Fruit fly (Drosophila melanogaster) whole organism, prepupa: ENCODE results near the gene Pbgs.
A peak's percentile ranks its signal among the peaks of the same experiment; 100 is the strongest.

ENCODE experiments used
- CG10669 ChIP-seq: fragments of 200-800 bp; sonication (Bioruptor generic); optimal IDR thresholded peaks from 3 replicates; lab custom pipeline; 2018; ENCODE audit warnings: missing biosample characterization, mild to moderate bottlenecking, missing genetic modification characterization, moderate library complexity
- CG11294 ChIP-seq: fragments of 200-800 bp; sonication (Bioruptor generic); IDR thresholded peaks from 2 replicates; pipeline ENCODE4 v1.3.6; 2022; ENCODE audit warnings: missing biosample characterization, missing genetic modification characterization
- CG11762 ChIP-seq: fragments of 200-800 bp; sonication (Bioruptor generic); optimal IDR thresholded peaks from 3 replicates; lab custom pipeline; 2016; ENCODE audit warnings: missing biosample characterization, missing genetic modification characterization; ENCODE audit not compliant: insufficient read depth
- CG11902 ChIP-seq: fragments of 200-800 bp; sonication (Bioruptor generic); optimal IDR thresholded peaks from 3 replicates; lab custom pipeline; 2016; ENCODE audit warnings: missing biosample characterization, missing genetic modification characterization
- CG1621 ChIP-seq: fragments of 200-800 bp; sonication (Bioruptor generic); optimal IDR thresholded peaks from 3 replicates; lab custom pipeline; 2018; ENCODE audit warnings: missing biosample characterization, mild to moderate bottlenecking, missing genetic modification characterization
- CG16779 ChIP-seq: fragments of 200-800 bp; sonication (Bioruptor generic); optimal IDR thresholded peaks from 3 replicates; lab custom pipeline; 2017; ENCODE audit warnings: missing biosample characterization, mild to moderate bottlenecking, missing genetic modification characterization
- CG3032 ChIP-seq: fragments of 200-800 bp; optimal IDR thresholded peaks from 2 replicates; lab custom pipeline; 2019; ENCODE audit warnings: missing biosample characterization, mild to moderate bottlenecking, missing genetic modification characterization, moderate library complexity
- CG31627 ChIP-seq: fragments of 200-800 bp; sonication (Bioruptor generic); optimal IDR thresholded peaks from 3 replicates; lab custom pipeline; 2016; ENCODE audit warnings: missing biosample characterization, missing genetic modification characterization
- CG32006 ChIP-seq: fragments of 200-800 bp; sonication (Bioruptor generic); optimal IDR thresholded peaks from 3 replicates; lab custom pipeline; 2017; ENCODE audit warnings: missing biosample characterization, mild to moderate bottlenecking, missing genetic modification characterization
- CG34406 ChIP-seq: fragments of 200-800 bp; sonication (Bioruptor generic); optimal IDR thresholded peaks from 3 replicates; lab custom pipeline; 2016; ENCODE audit warnings: missing biosample characterization, missing genetic modification characterization
- CG3919 ChIP-seq: fragments of 200-800 bp; sonication (Bioruptor generic); optimal IDR thresholded peaks from 3 replicates; lab custom pipeline; 2016; ENCODE audit warnings: missing biosample characterization, missing genetic modification characterization
- CG6163 ChIP-seq: fragments of 200-800 bp; sonication (Bioruptor generic); IDR thresholded peaks from 3 replicates; pipeline ENCODE4 v1.3.6; 2022; ENCODE audit warnings: missing biosample characterization, missing genetic modification characterization
- CG6276 ChIP-seq: fragments of 200-800 bp; sonication (Bioruptor generic); optimal IDR thresholded peaks from 2 replicates; lab custom pipeline; 2017; ENCODE audit warnings: missing biosample characterization, mild to moderate bottlenecking, missing genetic modification characterization
- CG6792 ChIP-seq: fragments of 200-800 bp; sonication (Bioruptor generic); optimal IDR thresholded peaks from 3 replicates; lab custom pipeline; 2016; ENCODE audit warnings: missing biosample characterization, missing genetic modification characterization
- CG6854 ChIP-seq: fragments of 200-800 bp; sonication (Bioruptor generic); optimal IDR thresholded peaks from 2 replicates; lab custom pipeline; 2017; ENCODE audit warnings: missing biosample characterization, mild to moderate bottlenecking, missing genetic modification characterization
- CG7368 ChIP-seq: fragments of 200-800 bp; sonication (Bioruptor generic); optimal IDR thresholded peaks from 3 replicates; lab custom pipeline; 2016; ENCODE audit warnings: missing biosample characterization, missing genetic modification characterization
- CG8119 ChIP-seq: fragments of 200-800 bp; sonication (Bioruptor generic); IDR thresholded peaks from 3 replicates; pipeline ENCODE4 v1.3.6; 2022; ENCODE audit warnings: missing biosample characterization, missing genetic modification characterization
- CG8319 ChIP-seq: fragments of 200-800 bp; sonication (Bioruptor generic); optimal IDR thresholded peaks from 3 replicates; lab custom pipeline; 2016; ENCODE audit warnings: missing biosample characterization, missing genetic modification characterization
- CG8632 ChIP-seq: fragments of 200-800 bp; sonication (Bioruptor generic); optimal IDR thresholded peaks from 3 replicates; lab custom pipeline; 2016; ENCODE audit warnings: missing biosample characterization, missing genetic modification characterization
- Eip75B ChIP-seq: fragments of 200-800 bp; sonication (Bioruptor generic); optimal IDR thresholded peaks from 3 replicates; lab custom pipeline; 2016; ENCODE audit warnings: missing biosample characterization, missing genetic modification characterization
- Eip78C ChIP-seq: fragments of 200-800 bp; sonication (Bioruptor generic); peaks from one replicate; lab custom pipeline; 2016; ENCODE audit warnings: missing biosample characterization, missing genetic modification characterization
- Eip93F ChIP-seq: fragments of 200-800 bp; sonication (Bioruptor generic); optimal IDR thresholded peaks from 2 replicates; lab custom pipeline; 2016; ENCODE audit warnings: missing biosample characterization, mild to moderate bottlenecking, missing genetic modification characterization
- Ets21C ChIP-seq: fragments of 200-800 bp; sonication (Bioruptor generic); optimal IDR thresholded peaks from 3 replicates; lab custom pipeline; 2016; ENCODE audit warnings: missing biosample characterization, missing genetic modification characterization
- Gug ChIP-seq: fragments of 200-800 bp; sonication (Bioruptor generic); IDR thresholded peaks from 2 replicates; pipeline ENCODE4 v1.3.6; 2022; ENCODE audit warnings: missing biosample characterization, missing genetic modification characterization
- Hr38 ChIP-seq: sonication (Bioruptor generic); optimal IDR thresholded peaks from 2 replicates; lab custom pipeline; 2016; ENCODE audit warnings: missing biosample characterization, missing genetic modification characterization
- Hr39 ChIP-seq: fragments of 200-800 bp; sonication (Bioruptor generic); optimal IDR thresholded peaks from 2 replicates; lab custom pipeline; 2016; ENCODE audit warnings: missing biosample characterization, missing genetic modification characterization
- Hr4 ChIP-seq: fragments of 200-800 bp; sonication (Bioruptor generic); optimal IDR thresholded peaks from 3 replicates; lab custom pipeline; 2016; ENCODE audit warnings: missing biosample characterization, missing genetic modification characterization
- Lpt ChIP-seq: fragments of 200-800 bp; sonication (Bioruptor generic); optimal IDR thresholded peaks from 3 replicates; lab custom pipeline; 2016; ENCODE audit warnings: missing biosample characterization, missing genetic modification characterization
- Met ChIP-seq: fragments of 200-800 bp; sonication (Bioruptor generic); optimal IDR thresholded peaks from 3 replicates; lab custom pipeline; 2016; ENCODE audit warnings: missing biosample characterization, missing genetic modification characterization
- OdsH ChIP-seq: fragments of 200-800 bp; sonication (Bioruptor generic); optimal IDR thresholded peaks from 3 replicates; lab custom pipeline; 2016; ENCODE audit warnings: missing biosample characterization, missing genetic modification characterization
- Smox ChIP-seq: fragments of 200-800 bp; sonication (Bioruptor generic); optimal IDR thresholded peaks from 3 replicates; lab custom pipeline; 2016; ENCODE audit warnings: missing biosample characterization, missing genetic modification characterization
- Sox14 ChIP-seq: fragments of 200-800 bp; sonication (Bioruptor generic); optimal IDR thresholded peaks from 3 replicates; lab custom pipeline; 2016; ENCODE audit warnings: missing biosample characterization, missing genetic modification characterization
- acj6 ChIP-seq: fragments of 200-800 bp; sonication (Bioruptor generic); optimal IDR thresholded peaks from 3 replicates; lab custom pipeline; 2016; ENCODE audit warnings: missing biosample characterization, missing genetic modification characterization
- cyc ChIP-seq: fragments of 200-800 bp; sonication (Bioruptor generic); optimal IDR thresholded peaks from 3 replicates; lab custom pipeline; 2016; ENCODE audit warnings: missing biosample characterization, missing genetic modification characterization
- dac ChIP-seq: fragments of 200-800 bp; sonication (Bioruptor generic); optimal IDR thresholded peaks from 2 replicates; lab custom pipeline; 2017; ENCODE audit warnings: missing biosample characterization, mild to moderate bottlenecking, missing genetic modification characterization
- dsx ChIP-seq: fragments of 200-800 bp; optimal IDR thresholded peaks from 3 replicates; lab custom pipeline; 2019; ENCODE audit warnings: missing biosample characterization, mild to moderate bottlenecking, missing genetic modification characterization, moderate library complexity; ENCODE audit not compliant: poor library complexity, severe bottlenecking
- eg ChIP-seq: fragments of 200-800 bp; sonication (Bioruptor generic); IDR thresholded peaks from 3 replicates; pipeline ENCODE4 v1.3.6; 2022; ENCODE audit warnings: missing biosample characterization, missing genetic modification characterization
- esn ChIP-seq: fragments of 200-800 bp; sonication (Bioruptor generic); optimal IDR thresholded peaks from 2 replicates; lab custom pipeline; 2016; ENCODE audit warnings: missing biosample characterization, mild to moderate bottlenecking, missing genetic modification characterization, moderate library complexity
- fd59A ChIP-seq: fragments of 200-800 bp; sonication (Bioruptor generic); optimal IDR thresholded peaks from 2 replicates; lab custom pipeline; 2017; ENCODE audit warnings: missing biosample characterization, mild to moderate bottlenecking, missing genetic modification characterization, missing genetic modification reagents
- fd85E ChIP-seq: fragments of 200-800 bp; sonication (Bioruptor generic); optimal IDR thresholded peaks from 3 replicates; lab custom pipeline; 2016; ENCODE audit warnings: missing biosample characterization, missing genetic modification characterization
- pdm3 ChIP-seq: fragments of 200-800 bp; sonication (Bioruptor generic); optimal IDR thresholded peaks from 3 replicates; lab custom pipeline; 2016; ENCODE audit warnings: missing biosample characterization, missing genetic modification characterization
- salr ChIP-seq, 2 experiments: fragments of 200-800 bp; sonication (Bioruptor generic); optimal IDR thresholded peaks; 3 replicates each; lab custom pipeline; 2016 to 2018; ENCODE audit warnings: missing biosample characterization in 2 of 2, missing genetic modification characterization in 2 of 2, mild to moderate bottlenecking in 1 of 2
- svp ChIP-seq: fragments of 200-800 bp; sonication (Bioruptor generic); peaks from one replicate; lab custom pipeline; 2016; ENCODE audit warnings: missing biosample characterization, missing genetic modification characterization
- topi ChIP-seq: fragments of 200-800 bp; sonication (Bioruptor generic); optimal IDR thresholded peaks from 3 replicates; lab custom pipeline; 2016; ENCODE audit warnings: missing biosample characterization, missing genetic modification characterization
- vri ChIP-seq: fragments of 200-800 bp; sonication (Bioruptor generic); optimal IDR thresholded peaks from 3 replicates; lab custom pipeline; 2016; ENCODE audit warnings: missing biosample characterization, mild to moderate bottlenecking, missing genetic modification characterization

The Pbgs gene

dm6 chr3L:12266343-12267287 lies 4.5 kb downstream of the Pbgs start, which contains the start of gene app (continued):
- TF ChIP-seq Ets21C (GFP tag; lab: Kevin White, UChicago) (peak; percentile 84), CG1621 (tag; lab: Kevin White, UChicago) (peak; percentile 93), CG11902 (GFP tag; lab: Kevin White, UChicago) (peak; percentile 86), CG6854 (peak; percentile 66), dsx (GFP tag; lab: Kevin White, UChicago) (peak; percentile 87), Hr38 (GFP tag; lab: Kevin White, UChicago) (no peak), fd85E (GFP tag; lab: Kevin White, UChicago) (peak; percentile 72), CG3032 (tag; lab: Kevin White, UChicago) (peak; percentile 92), CG6163 (GFP tag; lab: Robert Waterston, UW) (peak; percentile 98), CG10669 (GFP tag; lab: Kevin White, UChicago) (peak; percentile 93), Hr39 (GFP tag; lab: Kevin White, UChicago) (peak; percentile 90), topi (GFP tag; lab: Kevin White, UChicago) (peak; percentile 90), Eip78C (GFP tag; lab: Kevin White, UChicago) (peak; percentile 98), OdsH (GFP tag; lab: Kevin White, UChicago) (peak; percentile 93), Lpt (peak; percentile 79)

dm6 chr3L:12265526-12266342 lies 5.4 kb downstream of the Pbgs start:
- TF ChIP-seq Eip93F (GFP tag; lab: Kevin White, UChicago) (peak; percentile 40), CG6276 (peak; percentile 93), CG32006 (GFP tag; lab: Kevin White, UChicago) (peak; percentile 41), eg (GFP tag; lab: Robert Waterston, UW) (peak; percentile 91), CG8319 (GFP tag; lab: Kevin White, UChicago) (no peak), CG11902 (GFP tag; lab: Kevin White, UChicago) (no peak), CG16779 (peak; percentile 80), vri (GFP tag; lab: Kevin White, UChicago) (no peak), fd59A (peak; percentile 23), OdsH (GFP tag; lab: Kevin White, UChicago) (peak; percentile 4), Lpt (peak; percentile 64), CG3919 (GFP tag; lab: Kevin White, UChicago) (peak; percentile 31), CG11294 (GFP tag; lab: Robert Waterston, UW) (peak; percentile 24; the same call in 1 of the 2 replicates), Eip75B (no peak), CG6792 (GFP tag; lab: Kevin White, UChicago) (no peak), CG11762 (peak; percentile 9), CG8632 (GFP tag; lab: Kevin White, UChicago) (peak; percentile 11), Ets21C (GFP tag; lab: Kevin White, UChicago) (no peak), Sox14 (GFP tag; lab: Kevin White, UChicago) (peak; percentile 18), esn (GFP tag; lab: Kevin White, UChicago) (peak; percentile 8), Eip78C (GFP tag; lab: Kevin White, UChicago) (peak; percentile 65), Hr4 (no peak), CG31627 (GFP tag; lab: Kevin White, UChicago) (no peak), Met (GFP tag; lab: Kevin White, UChicago) (peak; percentile 3), Smox (no peak), acj6 (GFP tag; lab: Kevin White, UChicago) (no peak), cyc (no peak), CG34406 (GFP tag; lab: Kevin White, UChicago) (peak; percentile 11), dac (GFP tag; lab: Kevin White, UChicago) (no peak), dsx (GFP tag; lab: Kevin White, UChicago) (peak; percentile 19), CG7368 (GFP tag; lab: Kevin White, UChicago) (no peak), topi (GFP tag; lab: Kevin White, UChicago) (no peak), CG6854 (peak; percentile 70), salr (GFP tag; optimal IDR thresholded peaks at IDR 0.05; lab: Kevin White, UChicago) (peak in 1 of 2 experiments; percentile 69), CG8119 (GFP tag; lab: Robert Waterston, UW) (peak; percentile 87), pdm3 (GFP tag; lab: Kevin White, UChicago) (no peak), Gug (peak; percentile 43; the same call in 1 of the 2 replicates), svp (peak; percentile 50)
